Fruit fly (Drosophila melanogaster): ENCODE results near the gene capt.
A peak's percentile ranks its signal among the peaks of the same experiment; 100 is the strongest.

The capt gene

dm6 chr2L:1164294-1164693 lies 6.2 kb upstream of the capt start, which contains the start of gene IntS14 (continued):
- TF ChIP-seq CG31224 (GFP tag; IDR thresholded peaks at IDR 0.05), result no peak
- peak; percentile 43 to 84 for TF ChIP-seq crp (GFP tag; optimal IDR thresholded peaks at IDR 0.05)
- peak; percentile 9 for TF ChIP-seq CG9797 (GFP tag; optimal IDR thresholded peaks at IDR 0.05)
- peak; percentile 12 for TF ChIP-seq CG14710 (tag; optimal IDR thresholded peaks at IDR 0.05)
- TF ChIP-seq trem (tag; optimal IDR thresholded peaks at IDR 0.05), result peak; percentile 0
- peak; percentile 93 for TF ChIP-seq E2f2 (GFP tag; IDR thresholded peaks at IDR 0.05)
- peak; percentile 9 for TF ChIP-seq CG12659 (GFP tag; optimal IDR thresholded peaks at IDR 0.05)
- TF ChIP-seq Dp (GFP tag; optimal IDR thresholded peaks at IDR 0.05), result peak; percentile 92
- TF ChIP-seq kni (GFP tag; optimal IDR thresholded peaks at IDR 0.05), result peak; percentile 3
- TF ChIP-seq Drgx (GFP tag; IDR thresholded peaks at IDR 0.05), result no peak
- TF ChIP-seq CG3407 (GFP tag; optimal IDR thresholded peaks at IDR 0.05), result no peak
- peak; percentile 8 for TF ChIP-seq YL-1 (GFP tag; optimal IDR thresholded peaks at IDR 0.05)
- TF ChIP-seq CG10462 (GFP tag; optimal IDR thresholded peaks at IDR 0.05), result peak; percentile 3
- TF ChIP-seq CG8944 (GFP tag; optimal IDR thresholded peaks at IDR 0.05), result no peak
- TF ChIP-seq Dref (GFP tag; IDR thresholded peaks at IDR 0.05), result 0 out of 2 replicates have a peak, but pooled peaks have one; percentile 30
- no peak for TF ChIP-seq h (optimal IDR thresholded peaks at IDR 0.05)
- TF ChIP-seq gfzf (GFP tag; optimal IDR thresholded peaks at IDR 0.05), result peak; percentile 17
- peak; percentile 37 for TF ChIP-seq Sry-δ (GFP tag; optimal IDR thresholded peaks at IDR 0.05)
- TF ChIP-seq Scr (GFP tag; IDR thresholded peaks at IDR 0.05; ENCODE audit: partially characterized antibody), result peak; percentile 29; the same call in 1 of the 2 replicates
- no peak for TF ChIP-seq Camta (GFP tag; optimal IDR thresholded peaks at IDR 0.05)
- peak; percentile 68 for TF ChIP-seq CG15514 (GFP tag; optimal IDR thresholded peaks at IDR 0.05)
- TF ChIP-seq dimm (GFP tag; IDR thresholded peaks at IDR 0.05), result no peak
- TF ChIP-seq Myb (GFP tag; optimal IDR thresholded peaks at IDR 0.05), result peak; percentile 73
- TF ChIP-seq CG17385 (GFP tag; optimal IDR thresholded peaks at IDR 0.05), result peak; percentile 97
- TF ChIP-seq chinmo (GFP tag; IDR thresholded peaks at IDR 0.05; ENCODE audit: partially characterized antibody), result peak; percentile 67; the same call in 1 of the 4 replicates
- TF ChIP-seq Sin3A (optimal IDR thresholded peaks at IDR 0.05), result peak; percentile 38

- TF ChIP-seq otp (GFP tag; IDR thresholded peaks at IDR 0.05), result no peak
- peak; percentile 10 for TF ChIP-seq gcm (GFP tag; optimal IDR thresholded peaks at IDR 0.05)
- TF ChIP-seq CG13775 (GFP tag; optimal IDR thresholded peaks at IDR 0.05), result no peak
- TF ChIP-seq chinmo (GFP tag; IDR thresholded peaks at IDR 0.05; ENCODE audit: partially characterized antibody), result no peak
These were observed 5.6 kb upstream of the capt start, which contains the start of gene CG5080 for dm6 chr2L:1163538-1164143. TSS of gene CG5080 (minus strand) at chr2L:1163886.

- TF ChIP-seq otp (GFP tag; IDR thresholded peaks at IDR 0.05) (0 out of 3 replicates have a peak, but pooled peaks have one; percentile 23), gsb-n (tag; optimal IDR thresholded peaks at IDR 0.05) (no peak), Ptx1 (GFP tag; IDR thresholded peaks at IDR 0.05) (no peak), emc (GFP tag; optimal IDR thresholded peaks at IDR 0.05) (no peak), vnd (GFP tag; IDR thresholded peaks at IDR 0.05; ENCODE audit: partially characterized antibody) (0 out of 3 replicates have a peak, but pooled peaks have one; percentile 22), NC2β (GFP tag; optimal IDR thresholded peaks at IDR 0.05) (no peak), CG6791 (GFP tag; IDR thresholded peaks at IDR 0.05; ENCODE audit: partially characterized antibody) (no peak), D (optimal IDR thresholded peaks at IDR 0.05) (no peak), D (GFP tag; optimal IDR thresholded peaks at IDR 0.05) (no peak), wek (GFP tag; optimal IDR thresholded peaks at IDR 0.05) (no peak), Ets65A (GFP tag) (peak; percentile 37), nerfin-2 (GFP tag; IDR thresholded peaks at IDR 0.05; ENCODE audit: partially characterized antibody) (peak; percentile 52; the same call in 1 of the 2 replicates), Myb (GFP tag; optimal IDR thresholded peaks at IDR 0.05) (no peak), cwo (GFP tag; optimal IDR thresholded peaks at IDR 0.05) (peak; percentile 68), CG9797 (GFP tag; optimal IDR thresholded peaks at IDR 0.05) (peak; percentile 24), Rx (GFP tag; IDR thresholded peaks at IDR 0.05) (0 out of 2 replicates have a peak, but pooled peaks have one; percentile 2), pb (GFP tag; optimal IDR thresholded peaks at IDR 0.05) (no peak), CG9437 (GFP tag; optimal IDR thresholded peaks at IDR 0.05) (no peak), MBD-R2 (GFP tag; IDR thresholded peaks at IDR 0.05) (peak; percentile 55), sisA (GFP tag; IDR thresholded peaks at IDR 0.05) (no peak)
These were observed 657 bp upstream of the capt start, which contains the start of gene Tango14 for dm6 chr2L:1158519-1159319. TSS of gene Tango14 (plus strand) at chr2L:1158661.
